Worm (Caenorhabditis elegans): ENCODE results near the gene ZK637.15.

DNA sequence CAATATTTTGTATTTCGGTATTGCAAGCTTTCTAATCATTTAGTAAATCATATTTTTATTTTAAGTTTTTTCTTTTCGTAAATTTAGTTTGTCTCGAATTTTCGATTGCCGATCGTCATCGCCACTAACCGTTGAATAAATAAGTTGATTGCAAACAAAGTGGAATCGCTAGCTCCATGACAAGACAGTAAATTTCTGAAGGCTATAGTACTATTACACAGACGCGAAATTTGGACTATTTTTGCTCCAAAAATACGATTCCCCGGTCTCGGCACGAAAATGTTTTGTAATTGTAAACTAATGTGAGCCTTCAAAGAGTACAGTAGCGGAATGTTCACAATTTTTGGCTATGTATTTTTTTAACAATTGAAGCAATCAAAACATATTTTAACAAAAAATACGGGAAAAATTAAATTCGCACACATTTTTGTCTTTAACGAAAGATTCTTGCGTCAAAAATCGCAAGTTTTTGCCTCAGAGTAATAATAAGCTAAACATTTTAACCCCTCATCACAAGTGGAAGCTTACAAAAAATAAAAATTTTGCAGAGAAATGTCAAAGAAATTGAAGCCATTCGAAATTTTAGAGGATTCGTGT is 8.2 kb upstream of the ZK637.15 start, which contains the start of gene tpk-1:
- TF ChIP-seq ztf-1 (GFP tag; conservative IDR thresholded peaks at IDR 0.05), result no peak
- no peak for TF ChIP-seq elt-1 (tag; optimal IDR thresholded peaks at IDR 0.05)
- no peak for TF ChIP-seq egl-27 (tag; optimal IDR thresholded peaks at IDR 0.05)
- TF ChIP-seq lin-39 (tag; optimal IDR thresholded peaks at IDR 0.05), result no peak
- no peak for TF ChIP-seq nhr-6 (tag; optimal IDR thresholded peaks at IDR 0.05)
- no peak for TF ChIP-seq nhr-11 (tag; optimal IDR thresholded peaks at IDR 0.05)
- no peak for TF ChIP-seq blmp-1 (tag; optimal IDR thresholded peaks at IDR 0.05; ENCODE audit: insufficient read depth)
- no peak for TF ChIP-seq R02D3.7 (tag; optimal IDR thresholded peaks at IDR 0.05)
